Worm (Caenorhabditis elegans) whole organism, midembryonic: Measurements from ENCODE around the gene amdh-1.

Experiments used
- T22C8.4 ChIP-seq: fragments of 200-800 bp; sonication (Bioruptor generic); IDR thresholded peaks from 2 replicates; pipeline ENCODE4 v1.3.6; 2022; ENCODE audit warnings: missing genetic modification characterization, missing compliant biosample characterization
- cog-1 ChIP-seq: sonication (generic microtip); optimal IDR thresholded peaks from 2 replicates; lab custom pipeline; 2016; ENCODE audit warnings: missing genetic modification characterization, missing compliant biosample characterization
- flt-1 ChIP-seq: fragments of 200-800 bp; sonication (Bioruptor generic); IDR thresholded peaks from 2 replicates; pipeline ENCODE4 v1.3.6; 2022; ENCODE audit warnings: missing genetic modification characterization, missing compliant biosample characterization
- klf-2 ChIP-seq: fragments of 200-800 bp; sonication (Bioruptor generic); conservative IDR thresholded peaks from 2 replicates; pipeline ENCODE4 v1.3.6; 2022; ENCODE audit warnings: missing genetic modification reagents, missing genetic modification characterization, missing compliant biosample characterization
- med-1 ChIP-seq: sonication (generic microtip); optimal IDR thresholded peaks from 2 replicates; lab custom pipeline; 2017; ENCODE audit warnings: missing genetic modification characterization, mild to moderate bottlenecking, missing compliant biosample characterization, antibody characterized with exemption, missing genetic modification reagents; ENCODE audit not compliant: insufficient read depth
- ref-1 ChIP-seq: fragments of 200-800 bp; sonication (Bioruptor generic); conservative IDR thresholded peaks from 2 replicates; pipeline ENCODE4 v1.3.6; 2022; ENCODE audit warnings: missing genetic modification reagents, missing genetic modification characterization, missing compliant biosample characterization
- tab-1 ChIP-seq: fragments of 200-800 bp; sonication (Bioruptor generic); IDR thresholded peaks from 2 replicates; pipeline ENCODE4 v1.3.6; 2022; ENCODE audit warnings: missing genetic modification characterization, missing compliant biosample characterization
- ztf-23 ChIP-seq: fragments of 200-800 bp; sonication (Bioruptor generic); IDR thresholded peaks from 2 replicates; pipeline ENCODE4 v1.3.6; 2022; ENCODE audit warnings: missing genetic modification reagents, missing genetic modification characterization, missing compliant biosample characterization
- ztf-29 ChIP-seq: fragments of 200-800 bp; sonication (Bioruptor generic); IDR thresholded peaks from 2 replicates; pipeline ENCODE4 v1.3.6; 2022; ENCODE audit warnings: missing genetic modification reagents, missing genetic modification characterization, missing compliant biosample characterization

amdh-1 gene

DNA sequence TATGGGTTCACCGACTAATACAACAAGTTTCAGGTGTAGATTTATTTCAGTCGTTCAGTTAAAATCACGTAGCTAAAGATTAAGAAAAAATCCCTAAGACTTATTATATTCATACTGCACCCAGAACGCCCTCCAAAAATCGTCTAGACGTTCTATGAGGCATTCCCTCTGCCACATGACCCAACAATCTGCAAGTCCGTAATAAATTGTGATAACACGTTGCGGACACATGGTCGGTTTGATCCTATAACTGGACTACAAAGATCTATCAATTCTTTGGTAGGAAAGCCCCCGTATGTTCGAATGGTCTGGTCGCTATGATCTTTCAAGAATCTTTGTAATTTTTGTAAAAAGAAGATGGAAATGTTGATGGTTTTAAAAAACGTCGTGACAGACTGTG is 35.7 kb upstream of the amdh-1 start:
- TF ChIP-seq tab-1 (no peak), T22C8.4 (no peak), ref-1 (GFP tag; lab: Robert Waterston, UW) (no peak), klf-2 (GFP tag; lab: Robert Waterston, UW) (no peak), med-1 (GFP tag; lab: Kevin White, UChicago) (no peak), ztf-23 (GFP tag; lab: Robert Waterston, UW) (no peak), ztf-29 (GFP tag; lab: Robert Waterston, UW) (no peak), flt-1 (GFP tag; lab: Robert Waterston, UW) (no peak), cog-1 (tag; lab: Kevin White, UChicago) (no peak)

DNA sequence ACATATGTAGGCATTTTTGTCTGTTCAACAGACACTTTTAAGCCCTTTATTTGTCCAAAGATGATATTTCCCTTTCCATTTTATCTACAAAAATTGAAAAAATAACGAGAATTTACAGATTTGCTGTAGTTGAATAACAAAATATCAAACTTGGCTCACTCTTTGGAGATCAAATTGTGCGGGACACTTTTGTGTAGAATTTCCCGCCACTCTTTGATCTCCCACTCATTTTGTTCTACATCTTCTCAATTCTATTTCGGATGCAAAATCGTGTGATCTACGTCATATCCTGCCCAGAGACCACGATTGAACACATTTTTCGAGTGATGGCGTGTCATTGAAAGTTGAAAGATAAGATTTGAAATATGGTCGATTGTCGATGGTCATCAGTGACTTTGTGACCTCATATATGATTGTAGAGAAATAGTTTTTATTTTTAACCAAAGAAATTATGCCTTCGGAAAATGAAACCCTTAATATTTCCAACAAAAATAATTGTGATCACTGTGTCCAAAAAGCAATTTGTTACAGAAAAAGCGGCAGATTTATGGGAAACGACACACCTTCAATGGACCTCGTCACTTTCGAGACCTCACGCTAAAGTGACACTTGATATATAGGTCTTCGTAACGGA is 34.7 kb upstream of the amdh-1 start, which contains the start of gene hot-4:
Gene hot-4, plus strand, starts transcription at position 584 of the 634 bp plus-strand sequence.
- TF ChIP-seq ztf-23 (GFP tag; lab: Robert Waterston, UW), result no peak
- TF ChIP-seq tab-1, result no peak
- no peak for TF ChIP-seq klf-2 (GFP tag; lab: Robert Waterston, UW)
- no peak for TF ChIP-seq ztf-29 (GFP tag; lab: Robert Waterston, UW)
- TF ChIP-seq cog-1 (tag; lab: Kevin White, UChicago), result no peak
- TF ChIP-seq flt-1 (GFP tag; lab: Robert Waterston, UW), result no peak
- TF ChIP-seq med-1 (GFP tag; lab: Kevin White, UChicago), result no peak
- no peak for TF ChIP-seq ref-1 (GFP tag; lab: Robert Waterston, UW)
- no peak for TF ChIP-seq T22C8.4

DNA sequence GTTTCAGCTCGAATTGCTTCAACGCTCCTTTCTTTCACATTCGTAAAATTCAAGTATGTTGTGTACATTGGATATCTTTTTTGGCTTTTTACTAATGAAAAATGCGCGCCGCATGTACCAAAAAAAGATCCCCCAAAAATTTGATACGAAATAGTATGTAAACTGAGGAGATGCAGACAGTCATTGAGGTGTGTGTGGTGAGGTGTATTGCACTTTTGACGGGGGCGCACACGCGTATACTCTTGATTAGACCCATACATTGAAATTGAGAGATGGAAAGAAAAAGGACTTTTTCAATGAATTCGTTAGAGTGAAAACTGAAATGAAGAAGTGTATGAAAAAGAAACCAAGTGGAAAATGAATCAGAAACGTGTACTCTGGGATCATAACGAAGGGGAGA is 30.2 kb upstream of the amdh-1 start:
- TF ChIP-seq cog-1 (tag; lab: Kevin White, UChicago), result no peak
- no peak for TF ChIP-seq klf-2 (GFP tag; lab: Robert Waterston, UW)
- TF ChIP-seq med-1 (GFP tag; lab: Kevin White, UChicago), result no peak
- TF ChIP-seq flt-1 (GFP tag; lab: Robert Waterston, UW), result no peak
- TF ChIP-seq tab-1, result no peak

DNA sequence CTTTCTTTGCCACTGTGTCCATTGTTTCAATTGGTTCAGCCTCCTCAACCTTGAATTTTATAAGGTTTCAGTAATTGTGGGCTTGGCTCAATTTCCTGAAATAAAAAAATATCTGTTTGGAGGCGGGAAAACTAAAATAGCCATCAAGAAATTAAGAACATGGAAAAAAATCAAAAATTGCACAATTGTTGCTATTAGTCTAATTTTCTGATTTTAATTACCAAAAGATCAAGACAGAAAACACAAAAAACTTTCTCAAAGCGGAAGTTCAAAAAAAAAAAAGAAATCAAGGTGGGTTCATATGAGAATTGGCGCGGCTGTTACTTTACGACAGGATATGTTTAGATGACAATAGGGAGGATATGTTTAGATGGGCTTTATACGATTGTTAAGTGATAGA is 20.7 kb upstream of the amdh-1 start, which contains the start of gene esyt-2:
Gene esyt-2, minus strand, starts transcription at position 101 of the 400 bp plus-strand sequence.
- TF ChIP-seq med-1 (GFP tag; lab: Kevin White, UChicago) (no peak), tab-1 (no peak)

DNA sequence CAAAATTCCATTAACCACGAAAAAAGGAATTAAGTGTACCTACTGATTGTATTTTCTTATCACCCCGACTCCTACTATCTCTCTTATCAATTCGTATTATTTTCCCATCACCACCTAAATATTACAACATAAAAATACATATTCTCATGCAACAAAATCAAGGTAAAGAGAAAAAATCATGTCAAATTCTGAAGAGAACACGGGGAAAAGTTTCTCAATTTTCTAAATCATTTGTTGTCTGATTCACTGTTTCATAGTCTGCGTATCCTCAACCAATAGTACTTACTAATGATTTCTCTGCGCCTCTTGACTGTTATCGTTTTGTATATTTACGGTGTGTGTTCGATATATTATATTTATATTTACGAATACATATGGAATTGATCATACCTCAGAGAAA is 19.7 kb upstream of the amdh-1 start:
- no peak for TF ChIP-seq med-1 (GFP tag; lab: Kevin White, UChicago)
- TF ChIP-seq klf-2 (GFP tag; lab: Robert Waterston, UW), result no peak
- no peak for TF ChIP-seq ztf-29 (GFP tag; lab: Robert Waterston, UW)
- no peak for TF ChIP-seq tab-1
- no peak for TF ChIP-seq T22C8.4

DNA sequence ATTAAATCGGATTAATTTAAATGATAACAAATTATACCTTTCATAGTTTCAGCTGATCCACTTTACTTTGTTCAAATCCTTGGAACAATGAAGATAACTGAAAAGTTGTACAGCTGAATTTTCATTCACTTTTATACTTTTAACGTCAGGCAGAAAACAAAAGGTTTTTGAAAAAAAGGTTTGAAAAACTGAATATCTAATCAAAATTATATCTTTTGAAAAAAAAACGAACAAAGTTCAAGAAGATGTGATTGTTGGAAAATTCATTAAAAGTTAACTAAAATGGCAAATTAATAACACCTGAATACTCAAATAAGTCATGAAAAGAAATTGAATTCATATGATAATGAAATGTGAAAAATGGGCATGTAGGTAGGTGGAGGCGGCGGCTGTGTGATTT is 15.0 kb upstream of the amdh-1 start, which contains the start of gene T12A2.21:
Gene T12A2.21, minus strand, starts transcription at position 101 of the 400 bp plus-strand sequence.
- no peak for TF ChIP-seq tab-1
- no peak for TF ChIP-seq med-1 (GFP tag; lab: Kevin White, UChicago)
- no peak for TF ChIP-seq klf-2 (GFP tag; lab: Robert Waterston, UW)
- no peak for TF ChIP-seq cog-1 (tag; lab: Kevin White, UChicago)
- no peak for TF ChIP-seq ref-1 (GFP tag; lab: Robert Waterston, UW)
- no peak for TF ChIP-seq ztf-23 (GFP tag; lab: Robert Waterston, UW)
- TF ChIP-seq T22C8.4, result no peak
- no peak for TF ChIP-seq flt-1 (GFP tag; lab: Robert Waterston, UW)
- TF ChIP-seq ztf-29 (GFP tag; lab: Robert Waterston, UW), result no peak

DNA sequence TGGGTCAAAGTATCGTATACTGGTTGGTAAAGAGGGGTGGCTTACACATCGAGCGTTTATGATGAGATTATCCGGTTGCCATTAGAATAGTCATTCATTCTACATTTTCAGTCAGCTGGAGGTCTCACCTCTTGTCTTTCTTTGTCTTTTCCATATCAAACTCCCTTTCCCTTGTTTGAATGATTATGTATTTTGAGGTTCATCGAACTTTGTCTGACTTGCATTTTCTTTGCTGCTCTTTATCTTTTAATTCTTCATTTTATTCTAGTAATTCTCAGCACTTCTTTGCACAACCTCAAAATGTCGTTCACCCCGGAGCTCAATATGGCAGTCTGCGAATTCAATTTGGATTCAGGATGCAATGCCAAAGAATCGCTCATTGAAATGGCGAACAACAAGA is 11.1 kb upstream of the amdh-1 start, which contains the start of gene T12A2.3:
Gene T12A2.3, plus strand, starts transcription at position 301 of the 400 bp plus-strand sequence.
- no peak for TF ChIP-seq tab-1
- no peak for TF ChIP-seq ztf-23 (GFP tag; lab: Robert Waterston, UW)
- TF ChIP-seq flt-1 (GFP tag; lab: Robert Waterston, UW), result no peak
- no peak for TF ChIP-seq ztf-29 (GFP tag; lab: Robert Waterston, UW)
- TF ChIP-seq klf-2 (GFP tag; lab: Robert Waterston, UW), result no peak
- TF ChIP-seq med-1 (GFP tag; lab: Kevin White, UChicago), result no peak
- TF ChIP-seq cog-1 (tag; lab: Kevin White, UChicago), result no peak
- TF ChIP-seq ref-1 (GFP tag; lab: Robert Waterston, UW), result no peak
- no peak for TF ChIP-seq T22C8.4

DNA sequence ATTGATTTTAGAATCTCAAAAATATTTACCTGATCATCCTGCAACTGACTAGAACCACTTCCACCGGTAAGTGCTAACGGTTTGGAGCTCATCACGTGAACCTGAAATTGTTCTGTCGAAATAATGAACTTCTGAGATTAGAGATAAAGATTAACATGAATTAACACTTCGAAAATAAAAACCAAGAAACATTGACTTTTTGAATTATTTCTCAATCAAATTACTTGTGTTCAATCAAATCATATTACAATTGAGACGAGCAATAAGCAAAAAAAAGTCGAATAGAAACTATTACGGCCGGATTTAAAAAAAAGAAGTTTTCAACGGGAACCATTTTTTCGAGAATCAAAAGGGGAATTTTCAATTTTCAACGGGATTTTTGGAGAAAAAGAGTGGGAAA is 5.9 kb upstream of the amdh-1 start, which contains the start of gene bcas-2:
Gene bcas-2, minus strand, starts transcription at position 101 of the 400 bp plus-strand sequence.
- TF ChIP-seq tab-1 (no peak), klf-2 (GFP tag; lab: Robert Waterston, UW) (no peak), med-1 (GFP tag; lab: Kevin White, UChicago) (no peak), ref-1 (GFP tag; lab: Robert Waterston, UW) (no peak), cog-1 (tag; lab: Kevin White, UChicago) (no peak)

DNA sequence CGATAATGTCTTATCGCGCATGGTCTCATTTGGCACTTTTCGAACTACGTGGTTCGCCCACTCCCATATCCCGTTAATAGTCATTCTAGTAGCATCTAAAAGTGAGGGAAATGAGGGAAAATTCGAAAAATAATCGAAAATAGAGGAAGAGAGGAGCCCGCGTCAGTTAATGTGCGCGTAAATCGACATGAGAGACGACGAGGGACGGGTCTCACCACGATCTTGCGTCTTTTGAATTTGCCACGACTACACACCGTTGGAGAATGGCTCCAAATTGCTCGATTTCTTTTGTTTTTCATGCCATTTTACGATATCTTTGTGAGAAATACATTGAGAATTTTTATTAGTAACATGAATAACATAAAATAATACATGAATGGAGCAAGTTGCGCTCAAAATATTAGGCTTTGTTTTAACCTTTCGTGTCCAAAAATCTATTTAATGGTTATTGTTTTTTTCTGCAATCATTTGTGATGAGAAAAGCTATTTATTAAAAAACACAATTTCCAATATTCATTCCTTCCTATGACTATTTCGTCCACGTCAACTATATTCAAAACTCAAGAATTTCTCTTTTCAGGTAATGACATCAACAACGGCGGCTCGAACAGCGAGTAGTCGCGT is 3.4 kb upstream of the amdh-1 start, which contains the start of the genes gen-1 and stt-3:
Gene gen-1, minus strand, starts transcription at position 95 of the 624 bp plus-strand sequence.
Gene stt-3, plus strand, starts transcription at position 574 of the 624 bp plus-strand sequence.
- no peak for TF ChIP-seq cog-1 (tag; lab: Kevin White, UChicago)
- no peak for TF ChIP-seq ztf-29 (GFP tag; lab: Robert Waterston, UW)
- TF ChIP-seq med-1 (GFP tag; lab: Kevin White, UChicago), result no peak
- no peak for TF ChIP-seq ztf-23 (GFP tag; lab: Robert Waterston, UW)
- TF ChIP-seq klf-2 (GFP tag; lab: Robert Waterston, UW), result no peak
- TF ChIP-seq tab-1, result no peak
- TF ChIP-seq flt-1 (GFP tag; lab: Robert Waterston, UW), result no peak
- no peak for TF ChIP-seq ref-1 (GFP tag; lab: Robert Waterston, UW)
- TF ChIP-seq T22C8.4, result no peak
